Worm (Caenorhabditis elegans) whole organism, midembryonic: ENCODE data around the gene rpl-3.
"Not testable (repeated sequence)": the region's sequence is repeated elsewhere in the genome, so short reads cannot be mapped to it uniquely, and the experiment has no call there.

Experiments used
- T22C8.4 ChIP-seq: fragments of 200-800 bp; sonication (Bioruptor generic); IDR thresholded peaks from 2 replicates; pipeline ENCODE4 v1.3.6; 2022; ENCODE audit warnings: missing genetic modification characterization, missing compliant biosample characterization
- cog-1 ChIP-seq: sonication (generic microtip); optimal IDR thresholded peaks from 2 replicates; lab custom pipeline; 2016; ENCODE audit warnings: missing genetic modification characterization, missing compliant biosample characterization
- tab-1 ChIP-seq: fragments of 200-800 bp; sonication (Bioruptor generic); IDR thresholded peaks from 2 replicates; pipeline ENCODE4 v1.3.6; 2022; ENCODE audit warnings: missing genetic modification characterization, missing compliant biosample characterization
- ztf-29 ChIP-seq: fragments of 200-800 bp; sonication (Bioruptor generic); IDR thresholded peaks from 2 replicates; pipeline ENCODE4 v1.3.6; 2022; ENCODE audit warnings: missing genetic modification reagents, missing genetic modification characterization, missing compliant biosample characterization

- not testable (repeated sequence) for TF ChIP-seq cog-1 (tag; lab: Kevin White, UChicago); tab-1 (GFP tag; lab: Robert Waterston, UW); T22C8.4 (GFP tag; lab: Robert Waterston, UW); ztf-29 (GFP tag; lab: Robert Waterston, UW)
Measured at ce11 chrIII:3843514-3843913, 24.1 kb upstream of the rpl-3 start, which contains the start of gene C36A4.4.
